Worm (Caenorhabditis elegans): Measurements from ENCODE around the gene gss-1.

gss-1 gene

DNA sequence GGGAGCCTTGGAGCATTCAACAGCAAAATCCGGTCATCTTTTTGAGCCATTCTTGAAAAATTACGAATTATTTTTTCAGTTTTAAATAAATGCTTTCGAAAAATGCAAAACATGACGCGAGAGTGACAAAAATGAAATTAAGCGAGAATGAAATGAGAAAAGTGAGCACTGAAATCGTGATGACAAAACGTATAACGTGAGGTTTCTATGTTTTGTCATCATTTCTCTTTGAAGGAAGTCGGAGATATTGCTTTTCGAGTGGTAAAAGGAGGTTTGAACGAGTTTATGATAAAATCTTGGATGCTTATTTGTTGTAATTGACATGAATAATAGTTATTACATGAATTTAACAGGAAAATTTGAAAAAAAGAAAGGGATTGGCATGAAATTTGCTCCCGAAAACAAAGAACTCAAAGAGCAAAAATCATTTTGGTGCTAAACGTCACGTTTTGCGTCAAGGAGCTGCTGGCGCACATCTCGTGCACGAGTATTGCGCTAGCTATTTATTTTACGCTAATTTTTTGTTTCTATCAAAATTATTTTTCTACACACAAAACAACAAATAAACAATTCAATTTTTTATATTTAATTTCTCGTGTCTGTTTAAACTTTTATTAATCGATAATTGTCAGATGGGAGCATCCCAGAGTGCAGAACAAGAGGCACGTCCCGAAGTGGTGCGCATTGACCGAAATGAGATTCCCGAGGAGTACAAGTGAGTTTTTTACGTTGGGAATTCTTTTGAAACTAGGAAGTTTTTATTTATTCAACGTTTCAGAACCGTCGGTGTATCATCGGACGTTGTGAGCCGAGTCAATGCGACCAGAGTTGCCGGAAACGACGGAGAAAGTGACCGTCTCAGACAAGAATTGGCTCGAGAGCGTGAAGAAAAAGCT lies at the start of gene gss-1, which contains the start of gene chch-3:
Gene gss-1 (minus strand): TSS at position 51 of the 896 bp plus-strand sequence.
Gene chch-3 (plus strand): TSS at position 633 of the 896 bp plus-strand sequence.
- TF ChIP-seq nhr-85 (tag) (peak; percentile 80), alr-1 (tag; optimal IDR thresholded peaks at IDR 0.05; ENCODE audit: borderline replicate concordance) (no peak), sup-37 (GFP tag; optimal IDR thresholded peaks at IDR 0.05) (no peak), sptf-1 (tag; optimal IDR thresholded peaks at IDR 0.05) (no peak), xbp-1 (tag; optimal IDR thresholded peaks at IDR 0.05) (peak; percentile 65), Y116A8C.19 (tag; optimal IDR thresholded peaks at IDR 0.05; ENCODE audit: borderline replicate concordance) (no peak), nhr-20 (tag; optimal IDR thresholded peaks at IDR 0.05) (peak; percentile 80), snpc-4 (tag; optimal IDR thresholded peaks at IDR 0.05) (peak; percentile 46), mep-1 (tag; optimal IDR thresholded peaks at IDR 0.05) (peak; percentile 78), tlp-1 (tag; optimal IDR thresholded peaks at IDR 0.05) (no peak), unc-30 (tag; optimal IDR thresholded peaks at IDR 0.05) (no peak), lin-14 (GFP tag; optimal IDR thresholded peaks at IDR 0.05) (peak; percentile 81), fkh-4 (tag; optimal IDR thresholded peaks at IDR 0.05; ENCODE audit: borderline replicate concordance) (no peak), zag-1 (tag; optimal IDR thresholded peaks at IDR 0.05) (no peak), dpl-1 (GFP tag; optimal IDR thresholded peaks at IDR 0.05) (peak; percentile 44 to 77 (median 75)), nhr-12 (tag; optimal IDR thresholded peaks at IDR 0.05) (no peak), efl-3 (GFP tag; optimal IDR thresholded peaks at IDR 0.05) (no peak), mdl-1 (tag; optimal IDR thresholded peaks at IDR 0.05) (peak in 1 of 2 experiments; percentile 63), fos-1 (tag; optimal IDR thresholded peaks at IDR 0.05) (no peak), nhr-19 (GFP tag; conservative IDR thresholded peaks at IDR 0.05) (peak; percentile 77), rnt-1 (tag; optimal IDR thresholded peaks at IDR 0.05) (peak; percentile 79), aly-2 (tag; optimal IDR thresholded peaks at IDR 0.05) (peak; percentile 22), isw-1 (GFP tag; IDR thresholded peaks at IDR 0.05) (peak; percentile 63), grh-1 (GFP tag; IDR thresholded peaks at IDR 0.05) (peak; percentile 49; the same call in 1 of the 2 replicates), C16A3.4 (tag; optimal IDR thresholded peaks at IDR 0.05) (peak; percentile 38), vab-15 (tag; optimal IDR thresholded peaks at IDR 0.05) (no peak), zip-4 (GFP tag; optimal IDR thresholded peaks at IDR 0.05) (no peak), fkh-10 (GFP tag; optimal IDR thresholded peaks at IDR 0.05) (no peak), snu-23 (GFP tag; optimal IDR thresholded peaks at IDR 0.05) (peak; percentile 74), blmp-1 (tag; optimal IDR thresholded peaks at IDR 0.05) (peak; percentile 45), jun-1 (tag; optimal IDR thresholded peaks at IDR 0.05) (no peak), pax-3 (tag; optimal IDR thresholded peaks at IDR 0.05) (no peak), nhr-28 (tag; optimal IDR thresholded peaks at IDR 0.05) (no peak), lin-15B (tag; optimal IDR thresholded peaks at IDR 0.05) (peak; percentile 48), nhr-237 (tag; optimal IDR thresholded peaks at IDR 0.05) (no peak), unc-86 (tag; optimal IDR thresholded peaks at IDR 0.05) (peak; percentile 21), nhr-84 (tag; optimal IDR thresholded peaks at IDR 0.05) (no peak), lir-3 (tag; optimal IDR thresholded peaks at IDR 0.05; ENCODE audit: poor library complexity) (no peak), lin-13 (GFP tag; optimal IDR thresholded peaks at IDR 0.05) (peak; percentile 42), pqm-1 (tag; optimal IDR thresholded peaks at IDR 0.05) (no peak), hlh-4 (tag; optimal IDR thresholded peaks at IDR 0.05) (no peak), ceh-63 (GFP tag; optimal IDR thresholded peaks at IDR 0.05) (no peak), efl-1 (optimal IDR thresholded peaks at IDR 0.05) (peak; percentile 68 to 77), efl-1 (GFP tag; optimal IDR thresholded peaks at IDR 0.05 in 1 of 2) (peak; percentile 70 to 96), dsc-1 (tag; optimal IDR thresholded peaks at IDR 0.05) (no peak), hpl-2 (GFP tag; optimal IDR thresholded peaks at IDR 0.05) (no peak), pag-3 (tag; optimal IDR thresholded peaks at IDR 0.05; ENCODE audit: borderline replicate concordance, insufficient read depth) (no peak), lin-35 (GFP tag; optimal IDR thresholded peaks at IDR 0.05) (peak; percentile 75 to 81), ama-1 (optimal IDR thresholded peaks at IDR 0.05) (no peak), nhr-71 (tag; optimal IDR thresholded peaks at IDR 0.05) (peak; percentile 80), mab-9 (GFP tag; IDR thresholded peaks at IDR 0.05) (no peak)

Measured in whole organism, L1 larva.